Fruit fly (Drosophila melanogaster): ENCODE data around the gene CG14252.
A peak's percentile ranks its signal among the peaks of the same experiment; 100 is the strongest.

The CG14252 gene

DNA sequence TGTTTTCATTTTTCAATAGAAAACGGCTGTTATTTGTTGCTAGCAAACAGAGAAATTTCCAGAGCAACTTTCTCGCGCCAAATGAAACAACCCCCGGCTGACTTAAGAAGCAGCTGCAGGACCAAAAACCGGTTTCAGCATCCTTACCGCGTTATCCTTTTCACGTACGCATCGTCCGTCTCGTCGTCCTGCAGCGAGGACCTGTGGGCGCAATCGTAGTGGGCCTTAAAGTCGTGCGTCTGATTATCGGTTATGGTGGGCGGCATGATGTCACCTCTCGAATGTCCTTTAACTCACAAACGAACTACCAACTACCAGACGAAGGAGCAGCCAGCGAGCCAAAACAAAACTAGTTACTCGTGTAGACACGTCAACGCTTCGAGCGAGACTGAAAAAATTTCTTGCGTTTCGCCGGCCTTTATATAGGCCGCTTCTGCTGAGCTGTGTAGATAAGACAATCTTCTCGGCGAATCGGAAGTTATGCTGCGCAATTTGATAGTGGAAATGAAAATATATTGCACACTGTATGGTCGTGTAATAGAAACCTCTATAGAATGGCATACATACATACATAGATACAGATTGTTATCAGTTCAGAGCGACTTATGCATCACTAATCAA, 7.6 kb downstream of the CG14252 start:
- TF ChIP-seq fkh (GFP tag; optimal IDR thresholded peaks at IDR 0.05) (no peak), ss (GFP tag; optimal IDR thresholded peaks at IDR 0.05) (no peak), esn (GFP tag; optimal IDR thresholded peaks at IDR 0.05) (no peak), acj6 (GFP tag; optimal IDR thresholded peaks at IDR 0.05) (no peak), Hr39 (GFP tag; optimal IDR thresholded peaks at IDR 0.05) (no peak), achi (GFP tag; optimal IDR thresholded peaks at IDR 0.05) (no peak), CG6808 (GFP tag; optimal IDR thresholded peaks at IDR 0.05) (no peak), CG10631 (GFP tag; optimal IDR thresholded peaks at IDR 0.05) (no peak), Hr4 (GFP tag; optimal IDR thresholded peaks at IDR 0.05) (no peak), CG3919 (GFP tag; optimal IDR thresholded peaks at IDR 0.05) (no peak), Blimp-1 (GFP tag; optimal IDR thresholded peaks at IDR 0.05) (no peak), net (GFP tag; optimal IDR thresholded peaks at IDR 0.05) (no peak), CG7368 (GFP tag; optimal IDR thresholded peaks at IDR 0.05) (no peak), Sox15 (GFP tag; optimal IDR thresholded peaks at IDR 0.05) (no peak), pdm3 (GFP tag; optimal IDR thresholded peaks at IDR 0.05) (no peak), CG32006 (GFP tag; optimal IDR thresholded peaks at IDR 0.05) (no peak), CG8632 (GFP tag; optimal IDR thresholded peaks at IDR 0.05) (no peak), Hr38 (GFP tag; optimal IDR thresholded peaks at IDR 0.05) (no peak), CG15336 (GFP tag; IDR thresholded peaks at IDR 0.05) (no peak), Sox102F (GFP tag; optimal IDR thresholded peaks at IDR 0.05) (no peak)

DNA sequence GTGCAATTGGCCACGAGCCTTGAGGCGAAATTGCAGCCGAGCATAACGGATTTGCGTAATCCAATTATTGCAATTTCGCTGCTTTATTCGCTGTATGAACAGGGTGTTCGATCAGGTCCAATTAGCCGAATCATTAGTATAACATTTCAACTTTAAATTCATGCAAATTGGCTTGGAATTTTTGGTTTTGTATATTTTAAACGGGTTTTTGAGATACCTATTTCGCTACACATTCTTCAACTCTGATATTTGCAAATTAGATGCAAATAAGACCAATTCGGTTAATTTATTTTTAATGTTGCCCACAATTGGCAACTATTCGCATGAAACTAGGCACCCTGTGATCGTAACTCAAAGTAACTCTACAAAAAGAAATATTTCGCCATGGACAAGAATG, 8.1 kb downstream of the CG14252 start:
- TF ChIP-seq achi (GFP tag; optimal IDR thresholded peaks at IDR 0.05) = peak; percentile 87
- peak; percentile 77 for TF ChIP-seq spab (GFP tag; optimal IDR thresholded peaks at IDR 0.05)
- peak in 1 of 2 experiments; percentile 68 for TF ChIP-seq ss (GFP tag; optimal IDR thresholded peaks at IDR 0.05)
- no peak for TF ChIP-seq CG6854 (GFP tag; optimal IDR thresholded peaks at IDR 0.05)
- TF ChIP-seq lz (GFP tag; optimal IDR thresholded peaks at IDR 0.05) = peak; percentile 77
- TF ChIP-seq CG8319 (GFP tag; optimal IDR thresholded peaks at IDR 0.05) = peak; percentile 90
- peak; percentile 86 for TF ChIP-seq dsx (GFP tag; optimal IDR thresholded peaks at IDR 0.05; ENCODE audit: poor library complexity, severe bottlenecking)
- TF ChIP-seq Hr39 (GFP tag; optimal IDR thresholded peaks at IDR 0.05) = peak; percentile 75
- TF ChIP-seq fd59A (GFP tag; optimal IDR thresholded peaks at IDR 0.05) = peak; percentile 90
- peak; percentile 94 for TF ChIP-seq CG3919 (GFP tag; optimal IDR thresholded peaks at IDR 0.05)
- peak; percentile 93 to 97 for TF ChIP-seq salr (GFP tag; optimal IDR thresholded peaks at IDR 0.05)
- peak; percentile 64 for TF ChIP-seq CG16779 (tag; optimal IDR thresholded peaks at IDR 0.05)
- TF ChIP-seq OdsH (GFP tag; optimal IDR thresholded peaks at IDR 0.05) = peak; percentile 97
- peak; percentile 94 for TF ChIP-seq CG7368 (GFP tag; optimal IDR thresholded peaks at IDR 0.05)
- peak; percentile 78 for TF ChIP-seq CG10631 (GFP tag; optimal IDR thresholded peaks at IDR 0.05)
- peak; percentile 78 for TF ChIP-seq CG8632 (GFP tag; optimal IDR thresholded peaks at IDR 0.05)
- TF ChIP-seq Smox (GFP tag; optimal IDR thresholded peaks at IDR 0.05) = peak; percentile 74
- peak; percentile 96 for TF ChIP-seq CG15336 (GFP tag; IDR thresholded peaks at IDR 0.05)
- TF ChIP-seq CG4318 (GFP tag; optimal IDR thresholded peaks at IDR 0.05) = peak; percentile 93
- peak; percentile 94 for TF ChIP-seq CG10669 (GFP tag; optimal IDR thresholded peaks at IDR 0.05)
- peak; percentile 88 for TF ChIP-seq Sox15 (GFP tag; optimal IDR thresholded peaks at IDR 0.05)
- TF ChIP-seq acj6 (GFP tag; optimal IDR thresholded peaks at IDR 0.05) = peak; percentile 94
- peak; percentile 48 for TF ChIP-seq Ets21C (GFP tag; optimal IDR thresholded peaks at IDR 0.05)
- TF ChIP-seq dac (GFP tag; optimal IDR thresholded peaks at IDR 0.05) = peak; percentile 95
- peak; percentile 20 for TF ChIP-seq Met (GFP tag; optimal IDR thresholded peaks at IDR 0.05)
- TF ChIP-seq CG1621 (tag; optimal IDR thresholded peaks at IDR 0.05) = peak; percentile 94
- TF ChIP-seq CG6792 (GFP tag; optimal IDR thresholded peaks at IDR 0.05) = peak; percentile 81
- TF ChIP-seq fkh (GFP tag; optimal IDR thresholded peaks at IDR 0.05) = no peak
- TF ChIP-seq Eip93F (GFP tag; optimal IDR thresholded peaks at IDR 0.05) = no peak
- peak; percentile 87 for TF ChIP-seq CG6163 (GFP tag; IDR thresholded peaks at IDR 0.05)
- TF ChIP-seq Hr38 (GFP tag; optimal IDR thresholded peaks at IDR 0.05) = peak; percentile 73
- TF ChIP-seq pdm3 (GFP tag; optimal IDR thresholded peaks at IDR 0.05) = peak; percentile 97
- TF ChIP-seq Sox14 (GFP tag; optimal IDR thresholded peaks at IDR 0.05) = peak; percentile 93
- TF ChIP-seq Sox102F (GFP tag; optimal IDR thresholded peaks at IDR 0.05) = no peak
- peak; percentile 28 for TF ChIP-seq CG9139 (GFP tag; optimal IDR thresholded peaks at IDR 0.05)
- peak; percentile 89 for TF ChIP-seq CG11294 (GFP tag; IDR thresholded peaks at IDR 0.05)
- TF ChIP-seq Eip75B (GFP tag; optimal IDR thresholded peaks at IDR 0.05) = peak; percentile 83
- TF ChIP-seq Gug (GFP tag; IDR thresholded peaks at IDR 0.05) = peak; percentile 87
- TF ChIP-seq Ets96B (tag; optimal IDR thresholded peaks at IDR 0.05) = peak; percentile 91
- TF ChIP-seq fd85E (GFP tag; optimal IDR thresholded peaks at IDR 0.05) = peak; percentile 83
- TF ChIP-seq Blimp-1 (GFP tag; optimal IDR thresholded peaks at IDR 0.05) = no peak
- peak; percentile 84 for TF ChIP-seq svp (GFP tag)

Data from whole organism, prepupa.